Worm (Caenorhabditis elegans): ENCODE results near the gene pipp-4P.
"Not testable (repeated sequence)": the region's sequence is repeated elsewhere in the genome, so short reads cannot be mapped to it uniquely, and the experiment has no call there.

Gene pipp-4P

DNA sequence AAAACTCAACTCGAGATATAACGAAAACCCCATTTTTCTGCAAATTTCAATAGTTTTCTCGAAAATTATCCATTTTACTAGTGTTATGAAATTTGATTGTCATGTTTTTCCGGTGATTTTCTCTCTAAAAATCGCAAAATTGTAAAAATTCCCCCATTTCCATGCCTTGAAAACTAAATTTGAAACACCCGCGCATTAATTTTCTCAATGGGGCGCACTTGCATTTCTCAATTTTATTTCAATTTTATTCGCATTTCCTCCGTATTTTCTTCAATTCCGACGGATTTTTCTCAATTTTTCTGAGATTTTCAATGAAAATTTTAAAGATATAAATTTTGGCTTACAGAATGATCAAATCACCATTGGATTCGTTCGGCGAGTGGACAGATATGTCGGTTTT lies 14.0 kb upstream of the pipp-4P start, which contains the start of gene Y71H2AM.3:
TSS of gene Y71H2AM.3 (plus strand) at position 347 of the 400 bp plus-strand sequence.
- TF ChIP-seq dao-5 (tag; optimal IDR thresholded peaks at IDR 0.05) (no peak), him-1 (tag; optimal IDR thresholded peaks at IDR 0.05) (no peak), W03F9.2 (tag; optimal IDR thresholded peaks at IDR 0.05) (no peak)

DNA sequence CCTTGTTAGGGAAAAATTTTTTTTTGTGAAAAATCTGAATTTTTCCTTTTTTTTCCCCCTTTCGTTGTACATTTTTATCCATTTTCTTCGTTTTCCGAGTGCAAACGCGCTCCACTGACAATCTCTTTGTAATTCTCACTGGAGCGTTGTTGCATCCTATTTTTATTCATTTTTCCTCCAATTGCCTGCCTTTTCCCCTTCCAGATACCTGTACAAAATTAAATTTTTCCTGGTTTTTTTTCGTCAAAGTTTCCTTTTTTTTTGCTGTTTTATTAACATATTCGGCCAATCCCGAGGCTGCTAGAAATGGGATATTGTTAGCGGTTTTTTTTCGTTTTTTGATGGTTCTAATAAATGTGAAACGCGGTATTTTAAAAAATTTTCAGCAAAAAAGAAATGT lies 7.7 kb upstream of the pipp-4P start:
- TF ChIP-seq dao-5 (tag; optimal IDR thresholded peaks at IDR 0.05) (no peak), him-1 (tag; optimal IDR thresholded peaks at IDR 0.05) (no peak), W03F9.2 (tag; optimal IDR thresholded peaks at IDR 0.05) (no peak)

DNA sequence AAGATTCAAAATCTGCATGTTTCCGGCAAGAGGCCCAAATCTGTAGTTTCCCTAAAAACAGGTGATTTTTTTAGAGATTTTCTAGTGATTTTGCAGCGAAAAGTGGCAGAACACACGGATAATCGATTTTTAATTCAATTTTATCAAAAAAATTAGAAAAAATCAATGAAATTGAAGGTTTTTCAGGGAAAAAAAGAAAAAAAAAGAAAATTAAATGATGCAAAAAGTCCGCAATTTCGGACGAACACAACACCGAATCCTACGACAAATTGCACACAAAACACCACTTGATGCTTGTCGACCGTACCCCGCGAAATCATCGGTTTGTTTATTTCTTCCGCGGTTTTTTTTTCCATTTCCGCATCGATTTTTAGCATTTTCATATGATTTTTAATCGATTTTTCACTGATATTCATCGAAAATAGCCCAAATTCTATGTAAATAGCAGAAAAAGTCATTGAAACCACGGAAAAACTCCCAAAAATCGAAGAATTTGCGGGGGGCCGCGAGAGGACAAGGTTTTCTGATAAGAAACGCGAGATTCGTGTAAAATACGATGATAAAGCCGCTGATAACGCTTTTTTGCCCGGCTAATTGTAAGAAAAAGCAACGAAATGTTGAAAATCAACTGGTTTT lies 4.0 kb upstream of the pipp-4P start, which contains the start of gene tufm-1:
TSS of gene tufm-1 (minus strand) at position 51 of the 636 bp plus-strand sequence.
- TF ChIP-seq W03F9.2 (tag; optimal IDR thresholded peaks at IDR 0.05) = peak; percentile 77
- TF ChIP-seq him-1 (tag; optimal IDR thresholded peaks at IDR 0.05) = no peak

DNA sequence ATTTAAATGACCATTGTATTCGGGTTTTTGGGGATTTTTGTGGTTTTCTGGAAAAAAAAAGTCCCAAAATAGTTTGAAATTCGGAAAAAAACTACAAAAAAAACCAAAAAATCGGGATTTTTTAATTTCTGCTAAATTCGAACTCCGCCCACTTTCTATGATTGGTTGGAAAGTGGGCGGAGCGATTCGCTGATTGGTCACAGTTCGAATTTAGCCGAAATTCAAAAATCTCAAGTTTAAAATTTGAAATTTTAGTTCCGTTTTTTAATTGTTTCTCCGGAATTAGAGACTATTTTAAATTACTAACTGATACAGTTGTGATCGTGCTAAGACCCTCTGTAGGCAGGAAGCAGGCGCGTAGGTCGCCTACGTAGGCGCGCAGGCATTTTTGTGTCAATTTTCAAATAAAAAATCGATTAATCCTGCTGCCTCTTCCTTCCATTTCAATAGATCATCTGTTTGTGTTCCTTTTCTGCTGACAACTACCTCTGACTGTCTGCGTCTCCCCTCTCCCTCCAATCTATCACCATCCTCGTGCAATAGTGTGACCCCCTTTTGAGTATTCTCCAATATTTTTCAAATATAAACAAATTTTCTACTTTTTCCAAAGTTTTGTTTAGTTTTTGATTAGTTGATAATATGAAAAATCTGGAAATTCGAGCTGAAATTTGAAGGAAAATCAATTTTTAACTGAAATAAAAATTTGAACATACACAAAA lies 2.7 kb upstream of the pipp-4P start:
- TF ChIP-seq W03F9.2 (tag; optimal IDR thresholded peaks at IDR 0.05) = no peak
- TF ChIP-seq him-1 (tag; optimal IDR thresholded peaks at IDR 0.05) = no peak
- no peak for TF ChIP-seq dao-5 (tag; optimal IDR thresholded peaks at IDR 0.05)

DNA sequence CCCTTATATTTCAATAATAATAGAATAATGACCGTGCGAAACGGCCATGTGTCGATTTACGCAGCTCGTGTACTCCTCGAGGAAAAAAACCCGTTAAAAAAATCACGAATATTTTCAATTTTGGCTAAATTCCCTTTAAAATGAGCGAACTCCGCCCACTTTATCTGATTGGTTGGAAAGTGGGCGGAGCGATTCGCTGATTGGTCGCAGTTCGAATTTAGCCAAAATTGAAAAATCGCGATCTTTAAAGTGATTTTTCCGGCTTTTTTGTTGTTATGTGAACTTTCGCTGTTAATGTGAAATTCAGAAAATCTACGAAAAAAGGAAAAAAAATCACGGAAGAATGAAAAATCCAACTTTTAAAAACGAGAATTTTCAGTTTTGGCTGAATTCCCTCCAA lies 1.2 kb upstream of the pipp-4P start:
- TF ChIP-seq him-1 (tag; optimal IDR thresholded peaks at IDR 0.05) = no peak
- no peak for TF ChIP-seq dao-5 (tag; optimal IDR thresholded peaks at IDR 0.05)
- TF ChIP-seq W03F9.2 (tag; optimal IDR thresholded peaks at IDR 0.05) = no peak

DNA sequence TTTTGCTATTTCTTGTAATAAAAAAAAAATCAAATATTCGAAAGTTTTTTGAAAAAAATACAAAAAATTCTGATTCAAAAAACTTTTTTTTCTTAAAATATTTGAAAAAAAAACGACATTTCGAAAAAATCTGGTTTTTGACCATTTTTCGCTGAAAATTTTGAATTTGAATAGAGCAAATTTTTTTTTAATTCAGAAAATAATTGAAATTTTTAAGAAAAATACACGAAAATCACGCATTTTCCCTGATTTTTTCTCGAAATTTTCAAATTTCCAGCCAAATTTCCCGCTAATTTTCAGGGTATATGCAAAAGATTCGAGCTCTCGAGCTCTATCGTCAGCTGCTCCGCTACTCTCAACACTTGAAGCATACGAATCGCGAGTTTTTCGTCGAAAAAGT lies 7.7 kb downstream of the pipp-4P start, which contains the start of gene Y71H2AM.1:
TSS of gene Y71H2AM.1 (plus strand) at position 301 of the 400 bp plus-strand sequence.
- TF ChIP-seq W03F9.2 (tag; optimal IDR thresholded peaks at IDR 0.05) (no peak), dao-5 (tag; optimal IDR thresholded peaks at IDR 0.05) (no peak), him-1 (tag; optimal IDR thresholded peaks at IDR 0.05) (no peak)

DNA sequence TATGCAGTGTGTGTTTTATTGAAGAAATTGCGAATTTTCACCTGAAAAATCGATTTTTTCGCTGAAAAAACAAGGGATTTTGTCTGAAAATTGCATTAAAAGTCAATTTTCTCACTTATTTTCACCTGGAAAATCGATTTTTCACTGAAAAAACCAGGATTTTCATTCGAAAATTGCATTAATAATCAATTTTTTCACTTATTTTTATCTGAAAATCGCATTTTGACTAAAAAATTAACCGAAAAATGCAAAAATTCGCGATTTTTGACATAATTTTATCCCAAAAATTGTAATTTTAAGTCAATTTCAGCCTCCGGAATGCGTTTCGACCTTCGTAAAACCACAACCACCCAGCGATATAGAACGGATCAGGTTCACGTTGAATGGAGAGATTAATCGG lies 13.4 kb downstream of the pipp-4P start, which contains the start of gene Y71H2AM.29:
TSS of gene Y71H2AM.29 (plus strand) at position 301 of the 400 bp plus-strand sequence.
- TF ChIP-seq him-1 (tag; optimal IDR thresholded peaks at IDR 0.05) = no peak
- TF ChIP-seq dao-5 (tag; optimal IDR thresholded peaks at IDR 0.05) = no peak
- TF ChIP-seq W03F9.2 (tag; optimal IDR thresholded peaks at IDR 0.05) = no peak

DNA sequence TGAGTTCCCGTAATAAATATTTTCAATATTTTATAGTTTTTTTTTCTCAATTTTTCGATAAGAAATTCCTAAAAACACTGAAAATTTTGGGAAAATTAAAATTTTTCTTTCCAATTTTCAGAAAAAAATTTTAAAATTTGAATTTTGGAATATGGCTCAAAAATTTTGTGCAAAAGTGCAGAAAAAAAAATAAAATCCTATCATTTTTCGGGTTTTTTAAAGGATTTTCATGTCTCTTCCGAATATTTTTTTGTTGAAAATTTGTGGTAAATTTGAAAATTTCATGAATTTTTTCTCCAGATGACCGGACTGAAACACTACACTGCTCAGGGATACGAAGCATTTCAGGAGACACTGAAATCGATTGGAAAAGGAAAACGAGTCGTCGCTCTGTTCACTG lies 15.3 kb downstream of the pipp-4P start, which contains the start of gene txdc-17:
TSS of gene txdc-17 (plus strand) at position 301 of the 400 bp plus-strand sequence.
- TF ChIP-seq W03F9.2 (tag; optimal IDR thresholded peaks at IDR 0.05) = no peak
- no peak for TF ChIP-seq him-1 (tag; optimal IDR thresholded peaks at IDR 0.05)
- no peak for TF ChIP-seq dao-5 (tag; optimal IDR thresholded peaks at IDR 0.05)

DNA sequence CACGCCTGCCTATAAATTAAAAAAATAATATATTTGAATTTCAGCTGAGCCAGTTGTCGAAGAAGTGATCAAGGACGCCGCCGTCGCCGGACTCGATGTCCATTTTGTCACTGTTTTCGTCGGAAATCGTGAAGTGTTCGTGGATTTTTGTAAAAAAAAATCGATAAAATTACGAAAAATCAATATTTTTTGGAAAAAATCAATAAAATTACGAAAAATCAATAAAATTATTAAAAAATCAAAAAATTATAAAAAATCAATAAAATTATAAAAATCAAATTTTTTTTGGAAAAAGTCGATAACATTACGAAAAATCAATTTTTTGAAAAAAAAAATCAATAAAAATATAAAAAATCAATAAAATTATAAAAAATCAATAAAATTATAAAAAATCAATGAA lies 15.9 kb downstream of the pipp-4P start:
- TF ChIP-seq him-1 (tag; optimal IDR thresholded peaks at IDR 0.05) (no peak), dao-5 (tag; optimal IDR thresholded peaks at IDR 0.05) (no peak), W03F9.2 (tag; optimal IDR thresholded peaks at IDR 0.05) (no peak)

DNA sequence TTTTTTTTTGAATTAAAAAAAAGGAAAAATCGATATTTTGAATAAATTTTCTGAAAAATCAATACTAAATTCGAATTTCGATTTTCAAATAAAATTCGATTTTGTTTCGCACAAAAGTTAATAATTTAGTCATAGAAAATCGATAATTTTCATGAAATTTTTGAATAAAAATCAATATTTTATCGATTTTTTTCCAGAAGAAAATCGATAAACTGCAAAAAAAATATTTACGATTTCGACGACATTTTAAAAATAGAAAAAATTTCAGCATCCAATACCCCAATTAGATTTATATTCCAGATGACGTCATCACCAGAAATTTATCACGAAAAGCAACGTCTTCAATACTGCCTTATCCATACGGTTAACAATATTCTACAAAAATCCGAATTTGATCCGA lies 17.3 kb downstream of the pipp-4P start, which contains the start of gene josd-1:
TSS of gene josd-1 (plus strand) at position 301 of the 400 bp plus-strand sequence.
- no peak for TF ChIP-seq him-1 (tag; optimal IDR thresholded peaks at IDR 0.05)
- TF ChIP-seq dao-5 (tag; optimal IDR thresholded peaks at IDR 0.05) = no peak
- no peak for TF ChIP-seq W03F9.2 (tag; optimal IDR thresholded peaks at IDR 0.05)

DNA sequence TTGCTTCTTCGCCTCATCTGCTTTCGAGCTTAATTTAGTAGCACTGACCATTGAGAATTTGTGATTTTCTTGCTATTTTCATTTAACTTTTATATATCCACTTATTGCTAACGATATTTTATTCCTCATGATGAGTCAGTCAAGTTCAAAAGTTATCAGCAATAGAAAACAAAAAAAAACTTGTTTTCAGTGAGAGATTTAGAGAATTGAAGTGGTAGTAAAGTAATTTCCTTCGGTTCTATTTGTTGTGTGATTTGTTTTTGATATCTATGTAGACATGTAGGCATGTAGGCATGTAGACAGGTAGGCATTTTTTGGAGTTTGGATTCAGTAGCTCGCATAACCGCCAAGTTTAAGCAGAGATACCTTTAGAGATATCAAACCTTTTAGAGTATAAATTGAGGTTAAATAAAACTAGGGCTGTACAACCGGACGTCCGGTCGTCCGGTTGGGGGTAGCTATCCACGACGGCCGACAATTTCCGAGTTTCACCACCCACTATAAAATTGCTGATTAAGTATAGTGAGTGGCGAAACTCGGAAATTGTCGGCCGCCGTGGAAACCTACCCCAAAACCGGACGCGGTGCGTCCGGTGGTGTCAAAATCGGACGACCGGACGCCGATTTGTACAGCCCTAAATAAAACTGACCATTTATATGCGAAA lies 21.9 kb downstream of the pipp-4P start, which contains the start of gene Y71H2AR.2:
TSS of gene Y71H2AR.2 (minus strand) at position 51 of the 664 bp plus-strand sequence.
- TF ChIP-seq W03F9.2 (tag; optimal IDR thresholded peaks at IDR 0.05) (no peak), dao-5 (tag; optimal IDR thresholded peaks at IDR 0.05) (no peak), him-1 (tag; optimal IDR thresholded peaks at IDR 0.05) (no peak)

DNA sequence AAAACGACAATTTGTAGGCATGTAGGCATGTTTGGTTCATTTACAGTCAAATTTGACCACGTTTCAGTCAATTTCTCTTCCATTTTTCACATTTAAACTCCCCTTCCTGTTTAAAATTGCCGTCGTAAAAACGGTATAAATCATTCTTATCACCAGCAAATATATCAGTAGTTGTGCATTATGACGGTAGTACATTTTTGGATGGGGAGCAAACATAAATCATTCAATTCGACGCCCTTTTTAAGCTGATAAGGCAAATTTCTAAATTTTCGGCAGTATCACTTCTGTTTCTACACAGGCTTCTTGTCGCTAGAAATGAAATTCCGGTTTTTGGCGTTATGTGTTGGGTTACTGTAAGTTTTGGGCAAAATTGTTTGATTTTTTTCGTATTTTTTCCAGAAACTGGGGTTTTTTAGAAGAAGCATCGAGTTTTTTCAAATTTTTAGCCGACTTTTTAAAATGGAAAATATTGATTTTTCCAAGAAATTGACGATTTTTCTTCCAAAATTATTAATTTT lies 22.8 kb downstream of the pipp-4P start, which contains the start of gene H34I24.2:
TSS of gene H34I24.2 (plus strand) at position 189 of the 518 bp plus-strand sequence.
- TF ChIP-seq him-1 (tag; optimal IDR thresholded peaks at IDR 0.05) = no peak
- no peak for TF ChIP-seq dao-5 (tag; optimal IDR thresholded peaks at IDR 0.05)
- TF ChIP-seq W03F9.2 (tag; optimal IDR thresholded peaks at IDR 0.05) = no peak

DNA sequence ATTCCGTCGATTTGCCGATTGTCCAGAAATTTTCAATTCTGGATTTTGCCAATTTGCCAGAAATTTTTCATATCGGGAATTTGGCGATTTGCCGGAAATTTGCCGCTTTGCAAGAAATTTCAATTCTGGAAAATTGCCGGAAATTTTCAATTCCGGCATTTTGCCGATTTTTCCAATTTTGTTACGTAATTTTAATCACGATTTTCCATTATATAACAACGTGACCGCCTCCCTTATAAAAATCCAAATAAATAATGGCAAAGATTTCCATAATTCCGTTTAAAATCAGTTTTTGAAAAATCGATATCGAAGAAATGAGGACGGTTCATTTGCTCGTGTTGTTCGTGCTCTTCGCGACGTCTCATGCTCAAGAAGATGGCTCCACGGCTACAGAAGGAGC lies 27.7 kb downstream of the pipp-4P start, which contains the start of gene H34I24.1:
TSS of gene H34I24.1 (plus strand) at position 301 of the 400 bp plus-strand sequence.
- TF ChIP-seq W03F9.2, him-1, dao-5 (tag; optimal IDR thresholded peaks at IDR 0.05): not testable (repeated sequence)

Measured in whole organism, L4/young adult.